Fruit fly (Drosophila melanogaster): ENCODE results near the gene CG11722.

The CG11722 gene

DNA sequence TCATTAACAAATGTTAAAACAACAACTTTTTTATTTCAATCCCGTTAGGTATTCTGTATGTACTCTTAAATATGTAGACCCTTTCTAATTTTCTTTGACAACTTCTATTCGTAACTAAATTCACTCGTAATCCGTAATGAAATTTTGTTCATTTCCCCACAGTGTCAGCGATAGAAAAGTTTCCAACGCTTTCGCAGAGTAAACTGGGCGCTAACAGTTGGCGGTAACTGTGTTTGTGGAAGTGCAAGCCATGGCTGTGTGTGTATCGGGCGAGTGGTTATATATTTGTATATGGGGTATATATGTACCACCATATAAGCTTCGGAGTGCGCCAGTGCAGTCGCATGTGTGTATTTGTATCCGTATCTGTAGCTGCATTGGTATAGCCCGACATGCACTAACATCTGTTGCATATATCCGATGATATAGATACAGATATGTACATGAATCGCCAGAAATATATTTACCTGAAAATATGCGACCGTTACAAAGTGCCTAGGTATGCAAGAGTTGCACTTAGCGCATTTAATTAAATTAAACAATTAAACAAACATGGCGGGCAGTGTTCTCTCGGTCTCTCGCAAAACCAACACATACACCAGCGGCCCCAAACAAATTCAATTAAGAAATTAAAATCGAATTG lies 36.2 kb upstream of the CG11722 start:
- TF ChIP-seq row (GFP tag; IDR thresholded peaks at IDR 0.05) (peak; percentile 39; the same call in 1 of the 3 replicates), NK7.1 (GFP tag; optimal IDR thresholded peaks at IDR 0.05) (no peak), ro (GFP tag; IDR thresholded peaks at IDR 0.05) (no peak), CG8281 (tag; optimal IDR thresholded peaks at IDR 0.05) (no peak), so (GFP tag; IDR thresholded peaks at IDR 0.05) (no peak), ab (GFP tag; optimal IDR thresholded peaks at IDR 0.05) (no peak), cg (GFP tag; optimal IDR thresholded peaks at IDR 0.05) (peak; percentile 36), CG13775 (GFP tag; optimal IDR thresholded peaks at IDR 0.05) (no peak), sens (GFP tag) (peak; percentile 75), CG6654 (GFP tag; optimal IDR thresholded peaks at IDR 0.05) (no peak), H2.0 (GFP tag; IDR thresholded peaks at IDR 0.05) (no peak), CG11085 (GFP tag; IDR thresholded peaks at IDR 0.05) (no peak), chn (GFP tag; optimal IDR thresholded peaks at IDR 0.05) (no peak), CG1603 (tag; optimal IDR thresholded peaks at IDR 0.05) (peak; percentile 4), Med (GFP tag) (peak; percentile 67), CG6689 (GFP tag; IDR thresholded peaks at IDR 0.05) (no peak), CG10366 (GFP tag; IDR thresholded peaks at IDR 0.05) (no peak), Ets65A (GFP tag) (peak; percentile 75), Doc2 (GFP tag; IDR thresholded peaks at IDR 0.05) (no peak), CG6683 (GFP tag; optimal IDR thresholded peaks at IDR 0.05) (no peak), sisA (GFP tag; IDR thresholded peaks at IDR 0.05) (peak; percentile 42; the same call in 1 of the 2 replicates), CG8388 (GFP tag; optimal IDR thresholded peaks at IDR 0.05) (peak; percentile 90), kni (GFP tag; optimal IDR thresholded peaks at IDR 0.05) (no peak), tx (GFP tag; optimal IDR thresholded peaks at IDR 0.05) (no peak), esg (GFP tag; conservative IDR thresholded peaks at IDR 0.05) (no peak), phol (tag; optimal IDR thresholded peaks at IDR 0.05) (no peak), kay (GFP tag; optimal IDR thresholded peaks at IDR 0.05) (no peak), jigr1 (GFP tag; IDR thresholded peaks at IDR 0.05) (no peak), HLH3B (GFP tag; IDR thresholded peaks at IDR 0.05) (0 out of 2 replicates have a peak, but pooled peaks have one; percentile 16), CG15696 (tag; optimal IDR thresholded peaks at IDR 0.05) (no peak), NfI (GFP tag; optimal IDR thresholded peaks at IDR 0.05) (no peak), Drgx (GFP tag; IDR thresholded peaks at IDR 0.05) (no peak), chif (GFP tag; optimal IDR thresholded peaks at IDR 0.05) (no peak), CG10565 (GFP tag; optimal IDR thresholded peaks at IDR 0.05) (no peak), cas (GFP tag; IDR thresholded peaks at IDR 0.05) (no peak), dysf (GFP tag; IDR thresholded peaks at IDR 0.05) (no peak), CG7839 (tag; optimal IDR thresholded peaks at IDR 0.05) (no peak)

DNA sequence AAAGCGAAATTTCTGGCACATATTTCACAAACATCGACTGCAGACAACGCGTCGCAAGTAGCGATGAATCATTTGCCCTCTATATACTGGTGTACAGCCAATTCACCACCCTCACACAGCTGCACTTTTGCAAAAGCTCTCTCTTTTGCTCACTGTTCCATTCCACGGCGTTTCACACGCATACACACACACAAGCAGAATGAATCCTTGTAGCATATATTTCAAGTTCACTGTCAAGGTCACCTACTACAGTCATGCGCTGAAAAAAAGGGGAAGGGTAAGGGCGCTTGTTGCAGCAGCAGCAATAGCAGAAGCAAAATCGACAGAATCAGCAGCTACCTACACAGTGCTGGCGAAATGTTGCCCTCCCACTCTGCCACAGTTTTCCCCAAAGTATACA lies 35.4 kb upstream of the CG11722 start:
- TF ChIP-seq ttk (GFP tag; IDR thresholded peaks at IDR 0.05) (0 out of 2 replicates have a peak, but pooled peaks have one; percentile 20), CG1529 (GFP tag; optimal IDR thresholded peaks at IDR 0.05) (no peak), E2f2 (GFP tag; IDR thresholded peaks at IDR 0.05) (no peak), CG32767 (GFP tag; IDR thresholded peaks at IDR 0.05) (0 out of 2 replicates have a peak, but pooled peaks have one; percentile 33), Ssrp (tag; optimal IDR thresholded peaks at IDR 0.05) (no peak), chm (GFP tag; IDR thresholded peaks at IDR 0.05) (no peak), CG14667 (GFP tag; IDR thresholded peaks at IDR 0.05) (0 out of 2 replicates have a peak, but pooled peaks have one; percentile 6), pfk (GFP tag; optimal IDR thresholded peaks at IDR 0.05) (peak; percentile 86), Trl (optimal IDR thresholded peaks at IDR 0.05) (peak; percentile 6 to 20), Trl (GFP tag; optimal IDR thresholded peaks at IDR 0.05) (no peak), Mrtf (GFP tag; IDR thresholded peaks at IDR 0.05) (no peak), pnt (GFP tag; optimal IDR thresholded peaks at IDR 0.05) (no peak), corto (GFP tag; optimal IDR thresholded peaks at IDR 0.05) (no peak), scrt (GFP tag; optimal IDR thresholded peaks at IDR 0.05) (peak; percentile 4), sd (tag; optimal IDR thresholded peaks at IDR 0.05) (no peak), ewg (GFP tag; optimal IDR thresholded peaks at IDR 0.05) (peak; percentile 81), CG7786 (GFP tag; optimal IDR thresholded peaks at IDR 0.05) (no peak)

Measured in whole organism, embryonic.